Fruit fly (Drosophila melanogaster) whole organism, adult: ENCODE data around the gene CG11980.
A peak's percentile ranks its signal among the peaks of the same experiment; 100 is the strongest.

Experiments used
- CG11617 ChIP-seq: fragments of 200-800 bp; sonication (Bioruptor generic); optimal IDR thresholded peaks from 2 replicates; lab custom pipeline; 2017; ENCODE audit warnings: mild to moderate bottlenecking, missing biosample characterization, missing genetic modification reagents, missing genetic modification characterization
- CG12768 ChIP-seq: fragments of 200-800 bp; sonication (Bioruptor generic); optimal IDR thresholded peaks from 2 replicates; lab custom pipeline; 2017; ENCODE audit warnings: missing biosample characterization, missing genetic modification characterization, mild to moderate bottlenecking, moderate library complexity, missing genetic modification reagents
- CG14711 ChIP-seq: fragments of 200-800 bp; sonication (Bioruptor generic); optimal IDR thresholded peaks from 2 replicates; lab custom pipeline; 2018; ENCODE audit warnings: missing biosample characterization, mild to moderate bottlenecking, missing genetic modification characterization, moderate library complexity
- CG1620 ChIP-seq: fragments of 200-800 bp; sonication (Bioruptor generic); optimal IDR thresholded peaks from 2 replicates; lab custom pipeline; 2016; ENCODE audit warnings: missing biosample characterization, missing genetic modification characterization
- CG33017 ChIP-seq: fragments of 200-800 bp; sonication (Bioruptor generic); optimal IDR thresholded peaks from 2 replicates; lab custom pipeline; 2018; ENCODE audit warnings: missing biosample characterization, mild to moderate bottlenecking, missing genetic modification characterization, moderate library complexity
- CG5204 ChIP-seq: fragments of 200-800 bp; sonication (Bioruptor generic); optimal IDR thresholded peaks from 2 replicates; lab custom pipeline; 2016; ENCODE audit warnings: missing biosample characterization, missing genetic modification characterization
- CG7045 ChIP-seq: fragments of 200-800 bp; sonication (Bioruptor generic); optimal IDR thresholded peaks from 2 replicates; lab custom pipeline; 2017; ENCODE audit warnings: missing biosample characterization, mild to moderate bottlenecking, missing genetic modification characterization
- CG7101 ChIP-seq: fragments of 200-800 bp; sonication (Bioruptor generic); optimal IDR thresholded peaks from 2 replicates; lab custom pipeline; 2018; ENCODE audit warnings: missing biosample characterization, mild to moderate bottlenecking, missing genetic modification characterization, moderate library complexity
- Clk ChIP-seq: fragments of 200-800 bp; sonication (Bioruptor generic); optimal IDR thresholded peaks from 2 replicates; lab custom pipeline; 2017; ENCODE audit warnings: missing biosample characterization, missing genetic modification characterization
- Crg-1 ChIP-seq: fragments of 200-800 bp; sonication (Bioruptor generic); optimal IDR thresholded peaks from 2 replicates; lab custom pipeline; 2016; ENCODE audit warnings: missing biosample characterization, missing genetic modification characterization
- Hr96 ChIP-seq: fragments of 200-800 bp; sonication (Bioruptor generic); optimal IDR thresholded peaks from 2 replicates; lab custom pipeline; 2016; ENCODE audit warnings: missing biosample characterization, missing genetic modification characterization
- Mnt ChIP-seq: fragments of 200-800 bp; sonication (Bioruptor generic); optimal IDR thresholded peaks from 2 replicates; lab custom pipeline; 2016; ENCODE audit warnings: missing biosample characterization, mild to moderate bottlenecking, missing genetic modification characterization
- bab1 ChIP-seq: fragments of 200-800 bp; sonication (Bioruptor generic); optimal IDR thresholded peaks from 3 replicates; lab custom pipeline; 2019; ENCODE audit warnings: missing biosample characterization, mild to moderate bottlenecking, missing genetic modification characterization, moderate library complexity
- cic ChIP-seq: fragments of 200-800 bp; sonication (Bioruptor generic); optimal IDR thresholded peaks from 2 replicates; lab custom pipeline; 2017; ENCODE audit warnings: missing biosample characterization, mild to moderate bottlenecking, missing genetic modification characterization, moderate library complexity
- cnc ChIP-seq, 2 experiments: fragments of >200 bp; optimal IDR thresholded peaks; 2 replicates each; lab custom pipeline; 2017
- kay ChIP-seq: fragments of 200-800 bp; sonication (Bioruptor generic); peaks from one replicate; lab custom pipeline; 2016; ENCODE audit warnings: missing biosample characterization, missing genetic modification characterization, borderline replicate concordance
- ovo ChIP-seq: fragments of 200-800 bp; sonication (Bioruptor generic); optimal IDR thresholded peaks from 2 replicates; lab custom pipeline; 2016; ENCODE audit warnings: missing biosample characterization, missing genetic modification characterization
- pad ChIP-seq: fragments of 200-800 bp; sonication (Bioruptor generic); optimal IDR thresholded peaks from 3 replicates; lab custom pipeline; 2017; ENCODE audit warnings: missing biosample characterization, missing genetic modification characterization, mild to moderate bottlenecking, moderate library complexity, missing genetic modification reagents
- tj ChIP-seq: fragments of 200-800 bp; sonication (Bioruptor generic); optimal IDR thresholded peaks from 3 replicates; lab custom pipeline; 2017; ENCODE audit warnings: missing biosample characterization, mild to moderate bottlenecking, missing genetic modification characterization, moderate library complexity
- toe ChIP-seq: fragments of 200-800 bp; sonication (Bioruptor generic); optimal IDR thresholded peaks from 2 replicates; lab custom pipeline; 2016; ENCODE audit warnings: missing biosample characterization, missing genetic modification characterization

Gene CG11980

DNA sequence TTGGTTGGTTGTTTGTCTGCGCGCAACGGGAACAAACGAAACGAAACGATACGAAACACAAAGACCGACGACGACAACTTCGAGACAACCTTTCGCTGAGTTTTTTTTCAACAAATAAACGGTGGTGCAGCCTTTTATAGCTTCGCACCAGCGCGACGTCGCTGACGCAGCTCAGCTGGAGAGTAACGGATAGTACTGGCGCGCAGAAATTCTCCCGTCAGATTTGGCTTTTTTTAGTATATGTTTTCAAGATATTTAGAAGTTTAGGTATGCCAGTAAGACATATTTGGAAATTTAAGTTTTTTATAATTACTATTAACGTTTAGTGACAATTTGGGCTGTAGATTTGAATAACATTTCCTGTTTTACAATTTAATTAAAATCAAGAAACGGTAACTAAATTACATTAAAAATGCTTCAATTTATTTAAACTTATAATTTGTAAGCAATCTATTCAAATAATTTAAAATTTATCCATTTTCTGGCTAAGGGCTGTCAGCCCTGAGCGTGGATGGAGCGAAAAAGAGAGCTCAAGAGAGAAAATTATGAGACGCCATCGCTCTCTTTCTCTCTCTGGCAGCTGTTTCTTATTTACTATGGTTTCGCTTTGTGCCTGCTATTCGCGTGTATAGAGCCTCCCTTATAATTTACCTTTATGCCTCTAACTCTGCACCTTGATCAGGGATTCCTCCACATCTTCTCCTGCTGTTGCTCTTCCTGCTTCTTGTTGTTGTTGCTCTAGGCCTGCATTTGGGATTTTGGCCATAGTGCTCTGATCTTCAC lies 30.0 kb downstream of the CG11980 start:
- TF ChIP-seq toe (GFP tag; lab: Kevin White, UChicago), result peak; percentile 25
- TF ChIP-seq cic (GFP tag; lab: Kevin White, UChicago), result peak; percentile 24
- peak; percentile 51 for TF ChIP-seq kay (GFP tag; lab: Kevin White, UChicago)
- TF ChIP-seq CG33017 (tag; lab: Kevin White, UChicago), result peak; percentile 72
- peak; percentile 84 for TF ChIP-seq tj (GFP tag; lab: Kevin White, UChicago)
- peak; percentile 64 for TF ChIP-seq ovo (GFP tag; lab: Kevin White, UChicago)
- peak; percentile 62 for TF ChIP-seq pad (GFP tag; lab: Kevin White, UChicago)
- peak; percentile 86 for TF ChIP-seq CG11617 (GFP tag; lab: Kevin White, UChicago)
- no peak for TF ChIP-seq cnc (optimal IDR thresholded peaks at IDR 0.05; lab: Kevin White, UChicago)
- peak; percentile 26 for TF ChIP-seq Mnt
- TF ChIP-seq CG7045 (GFP tag; lab: Kevin White, UChicago), result peak; percentile 59
- TF ChIP-seq CG1620 (GFP tag; lab: Kevin White, UChicago), result peak; percentile 12
- TF ChIP-seq CG7101 (tag; lab: Kevin White, UChicago), result peak; percentile 75
- peak; percentile 45 for TF ChIP-seq Crg-1 (GFP tag; lab: Kevin White, UChicago)
- peak; percentile 48 for TF ChIP-seq Hr96
- TF ChIP-seq CG5204 (GFP tag; lab: Kevin White, UChicago), result no peak
- peak; percentile 73 for TF ChIP-seq CG14711 (tag; lab: Kevin White, UChicago)
- peak; percentile 46 for TF ChIP-seq CG12768 (GFP tag; lab: Kevin White, UChicago)
- TF ChIP-seq Clk (GFP tag; lab: Kevin White, UChicago), result no peak
- TF ChIP-seq bab1 (GFP tag; lab: Kevin White, UChicago), result peak; percentile 87

DNA sequence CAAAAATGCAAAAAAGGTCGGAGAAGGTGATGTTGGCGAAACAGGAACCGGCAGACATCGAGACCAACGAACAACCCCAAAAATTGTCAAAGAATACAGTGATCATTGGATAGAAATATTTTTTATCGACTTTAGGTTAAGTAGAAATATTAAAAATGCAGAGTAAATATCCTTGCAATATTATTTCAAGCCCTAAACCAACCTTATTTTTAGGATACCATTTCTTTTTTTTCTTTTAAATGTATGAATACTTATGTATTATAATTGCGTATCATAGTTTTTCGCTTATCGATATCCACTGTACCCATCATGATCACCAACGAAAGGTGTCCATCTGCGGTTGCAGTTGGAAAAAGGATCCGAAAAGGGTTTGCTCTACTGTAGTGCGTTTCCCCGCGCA lies 31.4 kb downstream of the CG11980 start:
- TF ChIP-seq Crg-1 (GFP tag; lab: Kevin White, UChicago) (no peak), pad (GFP tag; lab: Kevin White, UChicago) (no peak)

DNA sequence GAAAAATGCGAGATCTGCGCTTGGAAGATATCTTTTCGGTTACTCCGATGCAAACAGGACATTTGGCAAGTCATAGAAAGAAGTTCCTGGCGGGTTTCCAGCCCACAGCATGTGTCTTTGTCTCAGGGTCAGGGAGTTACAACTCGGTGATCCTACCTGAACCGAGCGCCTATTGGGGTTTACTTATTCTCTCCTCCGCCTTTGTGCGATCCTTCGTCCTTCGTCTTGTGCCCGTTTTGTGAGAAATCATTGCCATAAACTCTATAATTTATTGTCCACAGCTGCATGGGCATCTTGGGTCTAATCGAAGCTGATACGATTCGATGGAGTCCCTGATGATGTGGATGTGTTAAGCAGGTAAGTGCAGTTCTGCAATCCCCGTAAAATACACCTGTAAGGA lies 34.1 kb downstream of the CG11980 start:
- TF ChIP-seq ovo (GFP tag; lab: Kevin White, UChicago) (no peak), CG11617 (GFP tag; lab: Kevin White, UChicago) (no peak), tj (GFP tag; lab: Kevin White, UChicago) (no peak)

DNA sequence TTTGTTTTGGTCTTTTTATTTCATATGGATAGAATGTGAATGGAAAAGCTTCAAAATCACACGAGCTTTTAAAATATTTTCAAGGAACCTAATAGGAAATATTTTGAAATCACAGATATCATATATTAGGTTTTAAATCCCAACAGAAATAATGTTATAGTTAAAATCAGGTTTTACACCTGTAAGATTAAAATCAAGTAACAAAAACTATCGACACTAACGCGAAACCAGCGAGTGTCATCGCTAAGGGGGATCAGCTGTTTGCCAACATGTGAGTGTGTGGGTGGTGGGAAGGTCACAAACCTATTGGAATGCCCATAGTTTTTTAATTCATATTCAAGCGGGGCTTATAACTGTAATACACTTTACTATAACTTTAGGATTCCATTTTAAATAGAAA lies 34.8 kb downstream of the CG11980 start, which contains the start of gene hyx:
hyx (plus strand) TSS at position 109 of the 400 bp plus-strand sequence.
- peak; percentile 49 for TF ChIP-seq CG11617 (GFP tag; lab: Kevin White, UChicago)
- no peak for TF ChIP-seq Clk (GFP tag; lab: Kevin White, UChicago)
- TF ChIP-seq CG14711 (tag; lab: Kevin White, UChicago), result peak; percentile 21
- TF ChIP-seq ovo (GFP tag; lab: Kevin White, UChicago), result no peak
- peak; percentile 60 for TF ChIP-seq Mnt
- peak; percentile 14 for TF ChIP-seq CG33017 (tag; lab: Kevin White, UChicago)
- TF ChIP-seq Crg-1 (GFP tag; lab: Kevin White, UChicago), result peak; percentile 53
- no peak for TF ChIP-seq toe (GFP tag; lab: Kevin White, UChicago)
- no peak for TF ChIP-seq tj (GFP tag; lab: Kevin White, UChicago)
- TF ChIP-seq CG5204 (GFP tag; lab: Kevin White, UChicago), result no peak
- peak; percentile 41 for TF ChIP-seq CG7101 (tag; lab: Kevin White, UChicago)
- TF ChIP-seq cnc (optimal IDR thresholded peaks at IDR 0.05; lab: Kevin White, UChicago), result no peak
- TF ChIP-seq cic (GFP tag; lab: Kevin White, UChicago), result peak; percentile 59
- TF ChIP-seq kay (GFP tag; lab: Kevin White, UChicago), result peak; percentile 62
- TF ChIP-seq CG7045 (GFP tag; lab: Kevin White, UChicago), result no peak
- peak; percentile 32 for TF ChIP-seq CG1620 (GFP tag; lab: Kevin White, UChicago)
- peak; percentile 31 for TF ChIP-seq CG12768 (GFP tag; lab: Kevin White, UChicago)
- TF ChIP-seq Hr96, result no peak
- peak; percentile 78 for TF ChIP-seq pad (GFP tag; lab: Kevin White, UChicago)
- peak; percentile 66 for TF ChIP-seq bab1 (GFP tag; lab: Kevin White, UChicago)

DNA sequence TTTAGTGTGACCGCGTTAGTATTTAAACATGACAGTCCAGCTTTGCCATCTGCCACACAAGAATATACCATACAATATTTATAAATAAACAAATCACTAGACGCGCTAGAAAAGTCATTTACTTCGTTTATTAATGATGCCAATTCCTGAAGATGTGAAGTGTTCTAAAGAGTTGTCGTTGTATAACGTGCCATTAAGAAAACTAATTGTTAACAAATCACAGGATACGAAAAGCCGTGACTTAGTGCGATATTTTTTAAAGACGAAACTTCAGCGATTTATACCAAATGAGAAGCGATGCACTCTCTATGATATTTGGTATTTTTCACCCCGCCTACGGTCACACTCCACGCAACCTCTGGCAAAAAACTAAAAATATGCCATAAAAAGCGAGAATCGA lies 35.6 kb downstream of the CG11980 start, which contains the start of gene neur:
neur (minus strand) TSS at position 24 of the 400 bp plus-strand sequence.
- TF ChIP-seq cic (GFP tag; lab: Kevin White, UChicago) (peak; percentile 46), toe (GFP tag; lab: Kevin White, UChicago) (no peak), CG5204 (GFP tag; lab: Kevin White, UChicago) (no peak), CG1620 (GFP tag; lab: Kevin White, UChicago) (peak; percentile 51), bab1 (GFP tag; lab: Kevin White, UChicago) (peak; percentile 69), Hr96 (no peak), CG14711 (tag; lab: Kevin White, UChicago) (peak; percentile 7), cnc (optimal IDR thresholded peaks at IDR 0.05; lab: Kevin White, UChicago) (no peak), CG12768 (GFP tag; lab: Kevin White, UChicago) (no peak), CG11617 (GFP tag; lab: Kevin White, UChicago) (peak; percentile 14), ovo (GFP tag; lab: Kevin White, UChicago) (peak; percentile 22), CG33017 (tag; lab: Kevin White, UChicago) (no peak), pad (GFP tag; lab: Kevin White, UChicago) (peak; percentile 50), CG7101 (tag; lab: Kevin White, UChicago) (peak; percentile 3), Mnt (peak; percentile 42), CG7045 (GFP tag; lab: Kevin White, UChicago) (peak; percentile 39), tj (GFP tag; lab: Kevin White, UChicago) (peak; percentile 34), Clk (GFP tag; lab: Kevin White, UChicago) (no peak), kay (GFP tag; lab: Kevin White, UChicago) (no peak), Crg-1 (GFP tag; lab: Kevin White, UChicago) (peak; percentile 8)
